Fruit fly (Drosophila melanogaster) whole organism, embryonic: ENCODE measurements around the gene Cralbp.

ENCODE experiments used
- Atf6 ChIP-seq: fragments of 200-800 bp; sonication (Bioruptor generic); IDR thresholded peaks from 2 replicates; pipeline ENCODE4 v1.3.6; 2022; ENCODE audit warnings: missing biosample characterization, missing genetic modification characterization
- Awh ChIP-seq: fragments of 200-800 bp; sonication (Bioruptor generic); IDR thresholded peaks from 2 replicates; pipeline ENCODE4, ENCODE4 v1.3.6; 2022; ENCODE audit warnings: missing biosample characterization, missing genetic modification characterization
- CG11723 ChIP-seq: fragments of 200-800 bp; sonication (Bioruptor generic); optimal IDR thresholded peaks from 2 replicates; lab custom pipeline; 2017; ENCODE audit warnings: missing biosample characterization, mild to moderate bottlenecking, missing genetic modification characterization
- CG12219 ChIP-seq: fragments of 200-800 bp; sonication (Bioruptor generic); optimal IDR thresholded peaks from 3 replicates; lab custom pipeline; 2018; ENCODE audit warnings: missing biosample characterization, mild to moderate bottlenecking, missing genetic modification characterization
- CG1233 ChIP-seq: fragments of 200-800 bp; sonication (Bioruptor generic); optimal IDR thresholded peaks from 4 replicates; lab custom pipeline; 2018; ENCODE audit warnings: missing biosample characterization, mild to moderate bottlenecking, missing genetic modification characterization
- CG14441 ChIP-seq: fragments of 200-800 bp; sonication (Bioruptor generic); IDR thresholded peaks from 2 replicates; pipeline ENCODE4 v1.3.6; 2022; ENCODE audit warnings: missing biosample characterization, missing genetic modification characterization
- CG14710 ChIP-seq: fragments of 200-800 bp; sonication (Bioruptor generic); optimal IDR thresholded peaks from 3 replicates; lab custom pipeline; 2019; ENCODE audit warnings: missing biosample characterization, mild to moderate bottlenecking, missing genetic modification characterization, moderate library complexity
- CG14860 ChIP-seq: fragments of 200-800 bp; sonication (Bioruptor generic); IDR thresholded peaks from 3 replicates; pipeline ENCODE4 v1.3.6; 2022; ENCODE audit warnings: missing biosample characterization, missing genetic modification characterization; ENCODE audit not compliant: partially characterized antibody
- CG17186 ChIP-seq: fragments of 200-800 bp; sonication (Bioruptor generic); optimal IDR thresholded peaks from 3 replicates; lab custom pipeline; 2017; ENCODE audit warnings: missing biosample characterization, missing genetic modification reagents, missing genetic modification characterization
- CG18011 ChIP-seq: fragments of 200-800 bp; sonication (Bioruptor generic); optimal IDR thresholded peaks from 2 replicates; lab custom pipeline; 2017; ENCODE audit warnings: missing biosample characterization, missing genetic modification characterization, mild to moderate bottlenecking, moderate library complexity, missing genotype
- CG18262 ChIP-seq: fragments of 200-800 bp; optimal IDR thresholded peaks from 3 replicates; lab custom pipeline; 2019; ENCODE audit warnings: missing biosample characterization, mild to moderate bottlenecking, missing genetic modification characterization, moderate library complexity
- CG30403 ChIP-seq: fragments of 200-800 bp; sonication (Bioruptor generic); optimal IDR thresholded peaks from 3 replicates; lab custom pipeline; 2016; ENCODE audit warnings: missing biosample characterization, missing genetic modification characterization
- CG31224 ChIP-seq: fragments of 200-800 bp; sonication (Bioruptor generic); IDR thresholded peaks from 2 replicates; pipeline ENCODE4 v1.3.6; 2022; ENCODE audit warnings: missing biosample characterization, missing genetic modification characterization
- CG31388 ChIP-seq: fragments of 200-800 bp; sonication (Bioruptor generic); optimal IDR thresholded peaks from 2 replicates; lab custom pipeline; 2016; ENCODE audit warnings: missing biosample characterization, missing genetic modification characterization
- CG3407 ChIP-seq: fragments of 200-800 bp; sonication (Bioruptor generic); optimal IDR thresholded peaks from 2 replicates; lab custom pipeline; 2018; ENCODE audit warnings: missing biosample characterization, mild to moderate bottlenecking, missing genetic modification characterization
- CG3847 ChIP-seq: fragments of 200-800 bp; sonication (Bioruptor generic); IDR thresholded peaks from 2 replicates; pipeline ENCODE4 v1.3.6; 2022; ENCODE audit warnings: missing biosample characterization, missing genetic modification characterization
- CG6765 ChIP-seq: fragments of 200-800 bp; sonication (Bioruptor generic); optimal IDR thresholded peaks from 3 replicates; lab custom pipeline; 2017; ENCODE audit warnings: missing biosample characterization, mild to moderate bottlenecking, missing genetic modification characterization
- CG6791 ChIP-seq: fragments of 200-800 bp; sonication (Bioruptor generic); IDR thresholded peaks from 3 replicates; pipeline ENCODE4 v1.3.6; 2022; ENCODE audit warnings: missing biosample characterization, missing genetic modification characterization; ENCODE audit not compliant: partially characterized antibody
- CG7372 ChIP-seq: fragments of 200-800 bp; sonication (Bioruptor generic); IDR thresholded peaks from 2 replicates; pipeline ENCODE4 v1.3.6; 2022; ENCODE audit warnings: missing biosample characterization, missing genetic modification characterization
- Dref ChIP-seq: fragments of 200-800 bp; sonication (Bioruptor generic); IDR thresholded peaks from 2 replicates; pipeline ENCODE4 v1.3.6; 2022; ENCODE audit warnings: missing biosample characterization, missing genetic modification characterization
- ERR ChIP-seq: fragments of 200-800 bp; sonication (Bioruptor generic); optimal IDR thresholded peaks from 2 replicates; lab custom pipeline; 2016; ENCODE audit warnings: missing biosample characterization, missing genetic modification characterization
- Hmx ChIP-seq: fragments of 200-800 bp; sonication (Bioruptor generic); optimal IDR thresholded peaks from 2 replicates; lab custom pipeline; 2016; ENCODE audit warnings: missing biosample characterization, missing genetic modification characterization
- MBD-R2 ChIP-seq: fragments of 200-800 bp; sonication (Bioruptor generic); IDR thresholded peaks from 2 replicates; pipeline ENCODE4 v1.3.6; 2022; ENCODE audit warnings: missing biosample characterization, missing genetic modification characterization
- Ptx1 ChIP-seq: fragments of 200-800 bp; sonication (Bioruptor generic); IDR thresholded peaks from 2 replicates; pipeline ENCODE4 v1.3.6; 2022; ENCODE audit warnings: missing biosample characterization, missing genetic modification characterization
- YL-1 ChIP-seq: fragments of 200-800 bp; sonication (Bioruptor generic); optimal IDR thresholded peaks from 3 replicates; lab custom pipeline; 2017; ENCODE audit warnings: missing biosample characterization, mild to moderate bottlenecking, missing genetic modification characterization
- ato ChIP-seq: fragments of 200-800 bp; sonication (Bioruptor generic); IDR thresholded peaks from 2 replicates; pipeline ENCODE4 v1.3.6; 2022; ENCODE audit warnings: missing biosample characterization, missing genetic modification characterization; ENCODE audit not compliant: partially characterized antibody
- bab2 ChIP-seq: fragments of 200-800 bp; sonication (Bioruptor generic); optimal IDR thresholded peaks from 2 replicates; lab custom pipeline; 2016; ENCODE audit warnings: missing biosample characterization, missing genetic modification characterization
- bbx ChIP-seq: fragments of 200-800 bp; sonication (Bioruptor generic); IDR thresholded peaks from 2 replicates; pipeline ENCODE4 v1.3.6; 2022; ENCODE audit warnings: missing biosample characterization, missing genetic modification characterization; ENCODE audit not compliant: partially characterized antibody
- cad ChIP-seq: fragments of >200 bp; optimal IDR thresholded peaks from 2 replicates; lab custom pipeline; 2017; ENCODE audit warnings: missing biosample characterization, missing genetic modification characterization
- chm ChIP-seq: fragments of 200-800 bp; sonication (Bioruptor generic); IDR thresholded peaks from 2 replicates; pipeline ENCODE4 v1.3.6; 2022; ENCODE audit warnings: missing biosample characterization, missing genetic modification characterization
- disco-r ChIP-seq: fragments of 200-800 bp; sonication (Bioruptor generic); optimal IDR thresholded peaks from 2 replicates; lab custom pipeline; 2016; ENCODE audit warnings: missing biosample characterization, missing genetic modification characterization
- emc ChIP-seq: fragments of 200-800 bp; sonication (Bioruptor generic); optimal IDR thresholded peaks from 2 replicates; lab custom pipeline; 2016; ENCODE audit warnings: missing biosample characterization, missing genetic modification characterization
- eve ChIP-seq, 2 experiments: fragments of >200 bp; optimal IDR thresholded peaks; 2 replicates each; lab custom pipeline; 2017; ENCODE audit warnings: missing biosample characterization in 2 of 2, missing genetic modification characterization in 2 of 2
- exex ChIP-seq: fragments of 200-800 bp; sonication (Bioruptor generic); optimal IDR thresholded peaks from 4 replicates; lab custom pipeline; 2018; ENCODE audit warnings: missing biosample characterization, mild to moderate bottlenecking, missing genetic modification characterization, moderate library complexity
- gro ChIP-seq: fragments of 200-800 bp; sonication (Bioruptor generic); optimal IDR thresholded peaks from 2 replicates; lab custom pipeline; 2016; ENCODE audit warnings: missing biosample characterization, missing genetic modification characterization
- jumu ChIP-seq: fragments of 200-800 bp; sonication (Bioruptor generic); optimal IDR thresholded peaks from 3 replicates; lab custom pipeline; 2016; ENCODE audit warnings: missing biosample characterization, missing genetic modification characterization
- lilli ChIP-seq: fragments of 200-800 bp; sonication (Bioruptor generic); optimal IDR thresholded peaks from 3 replicates; lab custom pipeline; 2016; ENCODE audit warnings: missing biosample characterization, missing genetic modification characterization
- luna ChIP-seq: fragments of 200-800 bp; sonication (Bioruptor generic); optimal IDR thresholded peaks from 2 replicates; lab custom pipeline; 2016; ENCODE audit warnings: missing biosample characterization, missing genetic modification characterization
- mam ChIP-seq: fragments of 200-800 bp; sonication (Bioruptor generic); optimal IDR thresholded peaks from 3 replicates; lab custom pipeline; 2016; ENCODE audit warnings: missing biosample characterization, missing genetic modification characterization
- nmo ChIP-seq: fragments of 200-800 bp; sonication (Bioruptor generic); optimal IDR thresholded peaks from 2 replicates; lab custom pipeline; 2018; ENCODE audit warnings: missing biosample characterization, mild to moderate bottlenecking, missing genetic modification characterization, moderate library complexity
- oc ChIP-seq: fragments of 200-800 bp; sonication (Bioruptor generic); optimal IDR thresholded peaks from 2 replicates; lab custom pipeline; 2018; ENCODE audit warnings: missing biosample characterization, mild to moderate bottlenecking, missing genetic modification characterization, moderate library complexity
- odd ChIP-seq: fragments of 200-800 bp; sonication (Bioruptor generic); optimal IDR thresholded peaks from 2 replicates; lab custom pipeline; 2017; ENCODE audit warnings: missing biosample characterization, mild to moderate bottlenecking, missing genetic modification characterization
- pho ChIP-seq: fragments of 200-800 bp; sonication (Bioruptor generic); optimal IDR thresholded peaks from 2 replicates; lab custom pipeline; 2016; ENCODE audit warnings: missing biosample characterization, missing genetic modification characterization
- pzg ChIP-seq: fragments of 200-800 bp; sonication (Bioruptor generic); optimal IDR thresholded peaks from 3 replicates; lab custom pipeline; 2018; ENCODE audit warnings: missing biosample characterization, mild to moderate bottlenecking, missing genetic modification characterization, moderate library complexity
- sd ChIP-seq: fragments of 200-800 bp; sonication (Bioruptor generic); optimal IDR thresholded peaks from 3 replicates; lab custom pipeline; 2018; ENCODE audit warnings: missing biosample characterization, mild to moderate bottlenecking, missing genetic modification characterization, moderate library complexity
- sens ChIP-seq: fragments of 200-800 bp; sonication (Bioruptor generic); peaks from one replicate; lab custom pipeline; 2016; ENCODE audit warnings: missing biosample characterization, missing genetic modification characterization
- tna ChIP-seq: fragments of 200-800 bp; sonication (Bioruptor generic); IDR thresholded peaks from 2 replicates; pipeline ENCODE4 v1.3.6; 2022; ENCODE audit warnings: missing biosample characterization, missing genetic modification characterization; ENCODE audit not compliant: partially characterized antibody
- toy ChIP-seq: fragments of 200-800 bp; sonication (Bioruptor generic); IDR thresholded peaks from 2 replicates; pipeline ENCODE4 v1.3.6; 2022; ENCODE audit warnings: missing biosample characterization, missing genetic modification characterization
- usp ChIP-seq: fragments of >200 bp; optimal IDR thresholded peaks from 2 replicates; lab custom pipeline; 2017; ENCODE audit warnings: missing biosample characterization, missing genetic modification characterization
- wdn ChIP-seq: fragments of 200-800 bp; sonication (Bioruptor generic); IDR thresholded peaks from 2 replicates; pipeline ENCODE4 v1.3.6; 2022; ENCODE audit warnings: missing biosample characterization, missing genetic modification characterization
- yki ChIP-seq: fragments of >200 bp; optimal IDR thresholded peaks from 3 replicates; lab custom pipeline; 2018
- zfh1 ChIP-seq: fragments of 200-800 bp; sonication (Bioruptor generic); IDR thresholded peaks from 3 replicates; pipeline ENCODE4 v1.3.6; 2022; ENCODE audit warnings: missing biosample characterization, missing genetic modification characterization

Gene Cralbp

dm6 chr3L:5813016-5813415 lies 26.5 kb upstream of the Cralbp start, which contains the start of gene mad2 (continued):
- TF ChIP-seq CG17186 (GFP tag; lab: Kevin White, UChicago) (peak; percentile 60), CG3847 (peak; percentile 69), CG18262 (tag; lab: Kevin White, UChicago) (no peak), luna (GFP tag; lab: Kevin White, UChicago) (no peak), CG1233 (GFP tag; lab: Kevin White, UChicago) (no peak), tna (GFP tag; lab: Robert Waterston, UW) (peak; percentile 53; the same call in 1 of the 2 replicates), YL-1 (peak; percentile 13), CG14710 (tag; lab: Kevin White, UChicago) (peak; percentile 67), CG14441 (GFP tag; lab: Robert Waterston, UW) (0 out of 2 replicates have a peak, but pooled peaks have one; percentile 19), Atf6 (no peak), Dref (GFP tag; lab: Robert Waterston, UW) (peak; percentile 96), chm (GFP tag; lab: Robert Waterston, UW) (0 out of 2 replicates have a peak, but pooled peaks have one; percentile 27), lilli (GFP tag; lab: Kevin White, UChicago) (peak; percentile 11), toy (no peak), gro (GFP tag; lab: Kevin White, UChicago) (no peak), emc (GFP tag; lab: Kevin White, UChicago) (no peak), odd (GFP tag; lab: Kevin White, UChicago) (no peak), CG11723 (GFP tag; lab: Kevin White, UChicago) (no peak), oc (tag; lab: Kevin White, UChicago) (no peak), CG3407 (GFP tag; lab: Kevin White, UChicago) (no peak), CG6765 (GFP tag; lab: Kevin White, UChicago) (no peak), sens (GFP tag; lab: Kevin White, UChicago) (peak; percentile 24), ato (GFP tag; lab: Robert Waterston, UW) (0 out of 2 replicates have a peak, but pooled peaks have one; percentile 11), jumu (GFP tag; lab: Kevin White, UChicago) (peak; percentile 34), Awh (GFP tag; lab: Robert Waterston, UW) (no peak), CG18011 (no peak), CG31388 (GFP tag; lab: Kevin White, UChicago) (no peak), zfh1 (GFP tag; lab: Robert Waterston, UW) (0 out of 3 replicates have a peak, but pooled peaks have one; percentile 21), disco-r (GFP tag; lab: Kevin White, UChicago) (no peak), bbx (GFP tag; lab: Robert Waterston, UW) (peak; percentile 59; the same call in 1 of the 2 replicates), usp (GFP tag; lab: Kevin White, UChicago) (no peak), cad (GFP tag; lab: Kevin White, UChicago) (peak; percentile 20), sd (peak; percentile 3), eve (GFP tag; optimal IDR thresholded peaks at IDR 0.05; lab: Kevin White, UChicago) (no peak), pzg (GFP tag; lab: Kevin White, UChicago) (peak; percentile 98), Ptx1 (GFP tag; lab: Robert Waterston, UW) (no peak), CG12219 (no peak), Hmx (GFP tag; lab: Kevin White, UChicago) (no peak), exex (tag; lab: Kevin White, UChicago) (no peak), mam (GFP tag; lab: Kevin White, UChicago) (peak; percentile 19), CG30403 (GFP tag; lab: Kevin White, UChicago) (peak; percentile 25), CG14860 (GFP tag; lab: Robert Waterston, UW) (peak; percentile 43; the same call in 1 of the 3 replicates), yki (no peak), nmo (GFP tag; lab: Kevin White, UChicago) (peak; percentile 79), CG6791 (GFP tag; lab: Robert Waterston, UW) (peak; percentile 74), MBD-R2 (GFP tag; lab: Robert Waterston, UW) (peak; percentile 65), ERR (peak; percentile 64), bab2 (GFP tag; lab: Kevin White, UChicago) (no peak), CG31224 (GFP tag; lab: Robert Waterston, UW) (no peak), pho (peak; percentile 56), CG7372 (GFP tag; lab: Robert Waterston, UW) (no peak), wdn (GFP tag; lab: Robert Waterston, UW) (no peak)
